Worm (Caenorhabditis elegans) whole organism, L4 larva: ENCODE data around the gene rgs-7.

Experiments used
- F10B5.3 ChIP-seq: sonication (generic microtip); optimal IDR thresholded peaks from 2 replicates; lab custom pipeline; 2016; ENCODE audit warnings: mild to moderate bottlenecking, missing genetic modification characterization, missing compliant biosample characterization
- F37D6.2 ChIP-seq: sonication (generic microtip); optimal IDR thresholded peaks from 2 replicates; lab custom pipeline; 2016; ENCODE audit warnings: mild to moderate bottlenecking, missing genetic modification characterization, missing compliant biosample characterization
- F44E2.7 ChIP-seq: fragments of 200-800 bp; sonication (Bioruptor generic); IDR thresholded peaks from 2 replicates; pipeline ENCODE4 v2.1.2; 2022; ENCODE audit warnings: missing genetic modification characterization, missing compliant biosample characterization
- R02D3.7 ChIP-seq: fragments of 150-350 bp; sonication (generic microtip); optimal IDR thresholded peaks from 3 replicates; lab custom pipeline; 2014; ENCODE audit warnings: missing biosample characterization, missing genetic modification characterization
- Y48G9A.11 ChIP-seq: fragments of 200-800 bp; sonication (Bioruptor generic); IDR thresholded peaks from 2 replicates; pipeline ENCODE4 v1.3.6; 2022; ENCODE audit warnings: missing genetic modification reagents, missing genetic modification characterization, missing compliant biosample characterization
- Y5F2A.4 ChIP-seq: fragments of 200-800 bp; sonication (Bioruptor generic); optimal IDR thresholded peaks from 2 replicates; lab custom pipeline; 2018; ENCODE audit warnings: mild to moderate bottlenecking, missing genetic modification characterization, missing compliant biosample characterization
- Y75B8A.6 ChIP-seq: fragments of 200-800 bp; sonication (Bioruptor generic); IDR thresholded peaks from 2 replicates; pipeline ENCODE4 v1.3.6; 2022; ENCODE audit warnings: missing genetic modification reagents, missing genetic modification characterization, missing compliant biosample characterization
- ama-1 ChIP-seq: fragments of 150-350 bp; optimal IDR thresholded peaks from 2 replicates; lab custom pipeline; 2014; ENCODE audit warnings: inconsistent platforms, mixed read lengths
- ceh-32 ChIP-seq: sonication (generic microtip); optimal IDR thresholded peaks from 2 replicates; lab custom pipeline; 2016; ENCODE audit warnings: mild to moderate bottlenecking, missing genetic modification characterization, missing compliant biosample characterization; ENCODE audit not compliant: poor library complexity
- ceh-62 ChIP-seq: sonication (generic microtip); optimal IDR thresholded peaks from 2 replicates; lab custom pipeline; 2017; ENCODE audit warnings: missing biosample characterization, missing genetic modification characterization
- ceh-82 ChIP-seq: sonication (generic microtip); optimal IDR thresholded peaks from 2 replicates; lab custom pipeline; 2017; ENCODE audit warnings: missing biosample characterization, missing genetic modification characterization
- cey-2 ChIP-seq: sonication (generic microtip); optimal IDR thresholded peaks from 3 replicates; lab custom pipeline; 2017; ENCODE audit warnings: missing genetic modification characterization, mild to moderate bottlenecking, missing compliant biosample characterization, antibody characterized with exemption, borderline replicate concordance; ENCODE audit not compliant: insufficient read depth
- daf-16 ChIP-seq, 3 experiments: sonication (generic microtip); optimal IDR thresholded peaks; 2 replicates each; lab custom pipeline; 2016 to 2017; ENCODE audit warnings: missing genetic modification characterization in 3 of 3, missing genetic modification reagents in 3 of 3, mild to moderate bottlenecking in 2 of 3, missing compliant biosample characterization in 2 of 3, missing biosample characterization in 1 of 3, moderate library complexity in 1 of 3
- daf-19 ChIP-seq: fragments of 200-800 bp; sonication (Bioruptor generic); conservative IDR thresholded peaks from 2 replicates; pipeline ENCODE4 v1.3.6; 2022; ENCODE audit warnings: missing genetic modification characterization, missing compliant biosample characterization
- daf-8 ChIP-seq: fragments of 200-800 bp; sonication (Bioruptor generic); IDR thresholded peaks from 2 replicates; pipeline ENCODE4 v1.3.6; 2022; ENCODE audit warnings: missing genetic modification characterization, missing compliant biosample characterization
- duxl-1 ChIP-seq: sonication (generic microtip); optimal IDR thresholded peaks from 2 replicates; lab custom pipeline; 2016; ENCODE audit warnings: mild to moderate bottlenecking, missing genetic modification characterization, moderate library complexity, missing compliant biosample characterization; ENCODE audit not compliant: poor library complexity
- egl-27 ChIP-seq: sonication (generic microtip); optimal IDR thresholded peaks from 3 replicates; lab custom pipeline; 2017; ENCODE audit warnings: missing biosample characterization, missing genetic modification reagents, missing genetic modification characterization
- egl-43 ChIP-seq: fragments of 200-800 bp; sonication (Bioruptor generic); IDR thresholded peaks from 2 replicates; pipeline ENCODE4 v1.3.6; 2022; ENCODE audit warnings: missing genetic modification reagents, missing genetic modification characterization, missing compliant biosample characterization
- fos-1 ChIP-seq: fragments of 150-350 bp; optimal IDR thresholded peaks from 2 replicates; lab custom pipeline; 2014; ENCODE audit warnings: missing biosample characterization, missing genetic modification characterization
- gei-8 ChIP-seq: fragments of 200-800 bp; sonication (Bioruptor generic); optimal IDR thresholded peaks from 2 replicates; lab custom pipeline; 2018; ENCODE audit warnings: mild to moderate bottlenecking, missing genetic modification characterization, missing compliant biosample characterization
- hlh-30 ChIP-seq: sonication (generic microtip); optimal IDR thresholded peaks from 2 replicates; lab custom pipeline; 2017; ENCODE audit warnings: antibody characterized with exemption, mild to moderate bottlenecking, missing genetic modification characterization, missing compliant biosample characterization; ENCODE audit not compliant: insufficient read depth
- lim-7 ChIP-seq: fragments of 200-800 bp; sonication (Bioruptor generic); IDR thresholded peaks from 2 replicates; pipeline ENCODE4 v1.3.6; 2022; ENCODE audit warnings: missing genetic modification characterization, missing compliant biosample characterization
- lin-1 ChIP-seq: fragments of 200-800 bp; sonication (Bioruptor generic); IDR thresholded peaks from 2 replicates; pipeline ENCODE4 v1.3.6; 2022; ENCODE audit warnings: missing genetic modification reagents, missing genetic modification characterization, missing compliant biosample characterization
- lin-13 ChIP-seq: fragments of 150-350 bp; optimal IDR thresholded peaks from 2 replicates; lab custom pipeline; 2014; ENCODE audit warnings: missing biosample characterization, missing genetic modification reagents, missing genetic modification characterization
- lin-15B ChIP-seq: fragments of 150-350 bp; sonication (generic microtip); optimal IDR thresholded peaks from 3 replicates; lab custom pipeline; 2014; ENCODE audit warnings: missing biosample characterization, missing genetic modification characterization
- mdl-1 ChIP-seq, 2 experiments: fragments of 150-350 bp in 1 of 2; sonication (generic microtip) in 1 of 2; optimal IDR thresholded peaks; 2 replicates each; lab custom pipeline; 2014 to 2017; ENCODE audit warnings: missing biosample characterization in 2 of 2, missing genetic modification characterization in 2 of 2
- mep-1 ChIP-seq: fragments of 150-350 bp; sonication (generic microtip); optimal IDR thresholded peaks from 3 replicates; lab custom pipeline; 2014; ENCODE audit warnings: missing biosample characterization, missing genetic modification characterization
- mes-2 ChIP-seq: sonication (generic microtip); optimal IDR thresholded peaks from 2 replicates; lab custom pipeline; 2016; ENCODE audit warnings: missing genotype, mild to moderate bottlenecking, missing genetic modification characterization, missing compliant biosample characterization; ENCODE audit not compliant: poor library complexity, severe bottlenecking
- mxl-3 ChIP-seq: fragments of 200-800 bp; sonication (Bioruptor generic); optimal IDR thresholded peaks from 2 replicates; lab custom pipeline; 2018; ENCODE audit warnings: mild to moderate bottlenecking, missing genetic modification characterization, missing compliant biosample characterization
- nhr-11 ChIP-seq: fragments of 150-350 bp; optimal IDR thresholded peaks from 2 replicates; lab custom pipeline; 2014; ENCODE audit warnings: missing biosample characterization, missing genetic modification characterization
- nhr-25 ChIP-seq: sonication (generic microtip); optimal IDR thresholded peaks from 2 replicates; lab custom pipeline; 2017; ENCODE audit warnings: missing genetic modification characterization, mild to moderate bottlenecking, missing compliant biosample characterization, antibody characterized with exemption, moderate library complexity, borderline replicate concordance; ENCODE audit not compliant: insufficient read depth
- nhr-28 ChIP-seq: fragments of 150-350 bp; optimal IDR thresholded peaks from 2 replicates; lab custom pipeline; 2014; ENCODE audit warnings: missing biosample characterization, missing genetic modification characterization
- nhr-42 ChIP-seq: fragments of 200-800 bp; sonication (Bioruptor generic); IDR thresholded peaks from 2 replicates; pipeline ENCODE4 v1.3.6; 2022; ENCODE audit warnings: missing genetic modification characterization, missing compliant biosample characterization
- nhr-76 ChIP-seq: fragments of 150-350 bp; optimal IDR thresholded peaks from 2 replicates; lab custom pipeline; 2014; ENCODE audit warnings: missing biosample characterization, missing genetic modification characterization
- php-3 ChIP-seq: fragments of 200-800 bp; sonication (Bioruptor generic); IDR thresholded peaks from 2 replicates; pipeline ENCODE4 v1.3.6; 2022; ENCODE audit warnings: missing genetic modification reagents, missing genetic modification characterization, missing compliant biosample characterization
- saeg-2 ChIP-seq: fragments of 200-800 bp; sonication (Bioruptor generic); IDR thresholded peaks from 2 replicates; pipeline ENCODE4 v1.3.6; 2022; ENCODE audit warnings: missing genetic modification reagents, missing genetic modification characterization, missing compliant biosample characterization
- set-16 ChIP-seq: fragments of 200-800 bp; sonication (Bioruptor generic); IDR thresholded peaks from 2 replicates; pipeline ENCODE4 v1.3.6; 2022; ENCODE audit warnings: missing genetic modification reagents, missing genetic modification characterization, missing compliant biosample characterization
- skn-1 ChIP-seq: fragments of 150-350 bp; optimal IDR thresholded peaks from 2 replicates; lab custom pipeline; 2014; ENCODE audit warnings: missing biosample characterization, missing genetic modification characterization
- snpc-1.2 ChIP-seq: fragments of 200-800 bp; sonication (Bioruptor generic); IDR thresholded peaks from 2 replicates; pipeline ENCODE4 v1.3.6; 2022; ENCODE audit warnings: missing genetic modification reagents, missing genetic modification characterization, missing compliant biosample characterization
- spr-1 ChIP-seq: sonication (generic microtip); optimal IDR thresholded peaks from 2 replicates; lab custom pipeline; 2016; ENCODE audit warnings: mild to moderate bottlenecking, missing genetic modification characterization, missing compliant biosample characterization
- spr-3 ChIP-seq: fragments of 200-800 bp; sonication (Bioruptor generic); optimal IDR thresholded peaks from 2 replicates; lab custom pipeline; 2018; ENCODE audit warnings: mild to moderate bottlenecking, missing genetic modification characterization, missing compliant biosample characterization
- unc-39 ChIP-seq: sonication (generic microtip); optimal IDR thresholded peaks from 2 replicates; lab custom pipeline; 2017; ENCODE audit warnings: missing biosample characterization, missing genetic modification characterization
- unc-62 ChIP-seq, 3 experiments: fragments of 150-350 bp in 1 of 3; sonication (generic microtip); optimal IDR thresholded peaks in 2 of 3; peaks in 1 of 3; 1 replicate in 1 of 3; 2 replicates in 2 of 3; lab custom pipeline; 2014 to 2017; ENCODE audit warnings: missing biosample characterization in 3 of 3, missing genetic modification characterization in 3 of 3, missing genetic modification reagents in 3 of 3, missing genotype in 1 of 3
- zip-11 ChIP-seq: fragments of 200-800 bp; sonication (Bioruptor generic); IDR thresholded peaks from 2 replicates; pipeline ENCODE4 v1.3.6; 2022; ENCODE audit warnings: missing genetic modification characterization, missing compliant biosample characterization
- zip-2 ChIP-seq: fragments of 150-350 bp; optimal IDR thresholded peaks from 2 replicates; lab custom pipeline; 2014; ENCODE audit warnings: missing biosample characterization, missing genetic modification characterization
- ztf-11 ChIP-seq: fragments of 150-350 bp; optimal IDR thresholded peaks from 2 replicates; lab custom pipeline; 2014; ENCODE audit warnings: missing biosample characterization, missing genetic modification characterization

Gene rgs-7

ce11 chrX:3601531-3601930 lies 59.2 kb downstream of the rgs-7 start, which contains the start of gene C18B2.3:
Gene C18B2.3, plus strand, starts transcription at chrX:3601831.
- TF ChIP-seq spr-3 (no peak), unc-62 (GFP tag; optimal IDR thresholded peaks at IDR 0.05 in 1 of 2; lab: Kevin White, UChicago) (peak in 1 of 2 experiments; percentile 87), unc-62 (tag; optimal IDR thresholded peaks at IDR 0.05; lab: Kevin White, UChicago) (no peak)
- TF ChIP-seq, all 104 proteins: peak for 1

- no peak for TF ChIP-seq nhr-25
- TF ChIP-seq daf-19 (GFP tag; lab: Robert Waterston, UW), result no peak
- TF ChIP-seq F10B5.3 (tag; lab: Kevin White, UChicago), result no peak
- TF ChIP-seq, all 104 proteins: peak for 0
Observed at ce11 chrX:3602622-3603021, 60.3 kb downstream of the rgs-7 start.

ce11 chrX:3605727-3606126 lies 63.4 kb downstream of the rgs-7 start, which contains the start of gene C18B2.4:
Gene C18B2.4, minus strand, starts transcription at chrX:3605741.
- TF ChIP-seq ceh-32 (tag; lab: Kevin White, UChicago) (no peak), mxl-3 (GFP tag; lab: Kevin White, UChicago) (peak; percentile 95), skn-1 (no peak), nhr-11 (tag; lab: Kevin White, UChicago) (peak; percentile 76), daf-16 (GFP tag; optimal IDR thresholded peaks at IDR 0.05; lab: Kevin White, UChicago) (no peak), daf-16 (tag; optimal IDR thresholded peaks at IDR 0.05; lab: Kevin White, UChicago) (peak; percentile 79), daf-8 (GFP tag; lab: Robert Waterston, UW) (no peak), php-3 (GFP tag; lab: Robert Waterston, UW) (no peak), nhr-28 (peak; percentile 81), unc-62 (GFP tag; optimal IDR thresholded peaks at IDR 0.05 in 1 of 2; lab: Kevin White, UChicago) (peak in 1 of 2 experiments; percentile 53), unc-62 (tag; optimal IDR thresholded peaks at IDR 0.05; lab: Kevin White, UChicago) (no peak), R02D3.7 (tag; lab: Kevin White, UChicago) (no peak), zip-11 (GFP tag; lab: Robert Waterston, UW) (no peak), fos-1 (tag; lab: Kevin White, UChicago) (no peak), nhr-76 (tag; lab: Kevin White, UChicago) (no peak), cey-2 (tag; lab: Kevin White, UChicago) (no peak), lin-1 (GFP tag; lab: Robert Waterston, UW) (peak; percentile 53; the same call in 1 of the 2 replicates), saeg-2 (GFP tag; lab: Robert Waterston, UW) (no peak), ceh-82 (tag; lab: Kevin White, UChicago) (no peak), snpc-1.2 (GFP tag; lab: Robert Waterston, UW) (no peak), ama-1 (lab: Kevin White, UChicago) (peak; percentile 51), unc-39 (tag; lab: Kevin White, UChicago) (no peak), Y5F2A.4 (GFP tag; lab: Kevin White, UChicago) (no peak), nhr-42 (GFP tag; lab: Robert Waterston, UW) (no peak), F44E2.7 (GFP tag; lab: Robert Waterston, UW) (no peak), duxl-1 (no peak), zip-2 (tag; lab: Kevin White, UChicago) (no peak), gei-8 (no peak), mep-1 (peak; percentile 78), ceh-62 (tag; lab: Kevin White, UChicago) (no peak), lin-13 (GFP tag; lab: Kevin White, UChicago) (peak; percentile 66), Y75B8A.6 (GFP tag; lab: Robert Waterston, UW) (no peak), egl-27 (tag; lab: Kevin White, UChicago) (no peak), mes-2 (tag; lab: Kevin White, UChicago) (peak; percentile 68), Y48G9A.11 (GFP tag; lab: Robert Waterston, UW) (no peak), ztf-11 (no peak), F10B5.3 (tag; lab: Kevin White, UChicago) (no peak), mdl-1 (tag; optimal IDR thresholded peaks at IDR 0.05; lab: Kevin White, UChicago) (peak in 1 of 2 experiments; percentile 35), lim-7 (GFP tag; lab: Robert Waterston, UW) (no peak), F37D6.2 (tag; lab: Kevin White, UChicago) (peak; percentile 13), lin-15B (tag; lab: Kevin White, UChicago) (no peak), hlh-30 (tag; lab: Kevin White, UChicago) (peak; percentile 97), egl-43 (GFP tag; lab: Robert Waterston, UW) (peak; percentile 78), set-16 (peak; percentile 28; the same call in 1 of the 2 replicates), spr-1 (no peak)
